Fruit fly (Drosophila melanogaster) whole organism, wandering third instar larva: Measurements from ENCODE around the gene Blimp-1.

ENCODE experiments used
- Abd-B ChIP-seq: fragments of >200 bp; optimal IDR thresholded peaks from 2 replicates; lab custom pipeline; 2017; ENCODE audit warnings: missing biosample characterization, missing genetic modification characterization
- CG32264 ChIP-seq: fragments of 200-800 bp; sonication (Bioruptor generic); optimal IDR thresholded peaks from 2 replicates; lab custom pipeline; 2016; ENCODE audit warnings: missing biosample characterization, missing genetic modification characterization
- CG9705 ChIP-seq: fragments of 200-800 bp; sonication (Bioruptor generic); optimal IDR thresholded peaks from 2 replicates; lab custom pipeline; 2018; ENCODE audit warnings: missing biosample characterization, mild to moderate bottlenecking, missing genetic modification characterization
- CrebA ChIP-seq: fragments of 200-800 bp; sonication (Bioruptor generic); optimal IDR thresholded peaks from 2 replicates; lab custom pipeline; 2016; ENCODE audit warnings: missing biosample characterization, mild to moderate bottlenecking, missing genetic modification characterization, borderline replicate concordance
- Dfd ChIP-seq: fragments of >200 bp; optimal IDR thresholded peaks from 2 replicates; lab custom pipeline; 2017; ENCODE audit warnings: missing biosample characterization, missing genetic modification characterization
- Dif ChIP-seq: fragments of 200-275, 200-300 bp; sonication (Bioruptor generic); optimal IDR thresholded peaks from 2 replicates; lab custom pipeline; 2018; ENCODE audit warnings: missing biosample characterization, missing genetic modification characterization; ENCODE audit not compliant: partially characterized antibody
- GATAd ChIP-seq: sonication (Bioruptor generic); optimal IDR thresholded peaks from 2 replicates; lab custom pipeline; 2016; ENCODE audit warnings: missing biosample characterization, missing genetic modification characterization
- HLH106 ChIP-seq: fragments of 200-800 bp; optimal IDR thresholded peaks from 3 replicates; lab custom pipeline; 2019; ENCODE audit warnings: missing biosample characterization, mild to moderate bottlenecking, missing genetic modification characterization, moderate library complexity
- Hnf4 ChIP-seq: fragments of 200-800 bp; sonication (Bioruptor generic); optimal IDR thresholded peaks from 2 replicates; lab custom pipeline; 2016; ENCODE audit warnings: missing biosample characterization, mild to moderate bottlenecking, missing genetic modification characterization
- Hr78 ChIP-seq: fragments of >200 bp; optimal IDR thresholded peaks from 2 replicates; lab custom pipeline; 2017; ENCODE audit warnings: missing biosample characterization, missing genetic modification characterization
- Hr83 ChIP-seq: fragments of 200-300 bp; sonication (Bioruptor generic); optimal IDR thresholded peaks from 2 replicates; lab custom pipeline; 2016; ENCODE audit warnings: missing biosample characterization, mild to moderate bottlenecking, missing genetic modification characterization, moderate library complexity; ENCODE audit not compliant: poor library complexity, severe bottlenecking
- Jra ChIP-seq: sonication (Bioruptor generic); optimal IDR thresholded peaks from 2 replicates; lab custom pipeline; 2016; ENCODE audit warnings: missing biosample characterization, missing genetic modification characterization
- Mio ChIP-seq: sonication (Bioruptor generic); optimal IDR thresholded peaks from 2 replicates; lab custom pipeline; 2016; ENCODE audit warnings: missing biosample characterization, missing genetic modification characterization
- Myc ChIP-seq: fragments of >200 bp; optimal IDR thresholded peaks from 2 replicates; lab custom pipeline; 2017
- N ChIP-seq: fragments of >200 bp; optimal IDR thresholded peaks from 2 replicates; lab custom pipeline; 2018; ENCODE audit warnings: missing biosample characterization, missing external identifiers, missing genetic modification characterization
- OdsH ChIP-seq: fragments of 200-800 bp; sonication (Bioruptor generic); optimal IDR thresholded peaks from 2 replicates; lab custom pipeline; 2016; ENCODE audit warnings: missing biosample characterization, mild to moderate bottlenecking, missing genetic modification characterization
- Rel ChIP-seq, 2 experiments: fragments of 200-800 bp; sonication (Bioruptor generic) in 1 of 2; optimal IDR thresholded peaks; 2 replicates in 1 of 2; 3 replicates in 1 of 2; lab custom pipeline; 2016 to 2019; ENCODE audit warnings: mild to moderate bottlenecking in 2 of 2, missing biosample characterization in 2 of 2, missing genetic modification characterization in 2 of 2, moderate library complexity in 1 of 2
- Sp1 ChIP-seq: fragments of 200-800 bp; sonication (Bioruptor generic); optimal IDR thresholded peaks from 3 replicates; lab custom pipeline; 2019; ENCODE audit warnings: missing biosample characterization, mild to moderate bottlenecking, missing genetic modification characterization, moderate library complexity
- Vsx2 ChIP-seq: fragments of 200-300, 225-300 bp; sonication (Bioruptor generic); optimal IDR thresholded peaks from 2 replicates; lab custom pipeline; 2018; ENCODE audit warnings: missing biosample characterization, missing genetic modification characterization; ENCODE audit not compliant: partially characterized antibody
- br ChIP-seq: fragments of 200-800 bp; sonication (Bioruptor generic); optimal IDR thresholded peaks from 2 replicates; lab custom pipeline; 2016; ENCODE audit warnings: missing biosample characterization, missing genetic modification characterization
- brk ChIP-seq: fragments of 200-800 bp; sonication (Bioruptor generic); optimal IDR thresholded peaks from 2 replicates; lab custom pipeline; 2016; ENCODE audit warnings: missing biosample characterization, mild to moderate bottlenecking, missing genetic modification characterization
- dl ChIP-seq, 2 experiments: fragments of 175-275, 200-275 bp in 1 of 2; fragments of 200-275 bp in 1 of 2; sonication (Bioruptor generic); optimal IDR thresholded peaks; lab custom pipeline; 2018; ENCODE audit warnings: mild to moderate bottlenecking in 2 of 2, missing biosample characterization in 2 of 2, missing genetic modification characterization in 2 of 2, moderate library complexity in 2 of 2; ENCODE audit not compliant: partially characterized antibody in 2 of 2, insufficient read depth in 1 of 2
- dmrt93B ChIP-seq: fragments of 200-800 bp; sonication (Bioruptor generic); optimal IDR thresholded peaks from 2 replicates; lab custom pipeline; 2018; ENCODE audit warnings: missing biosample characterization, mild to moderate bottlenecking, missing genetic modification characterization
- dsf ChIP-seq: sonication (Bioruptor generic); optimal IDR thresholded peaks from 2 replicates; lab custom pipeline; 2016; ENCODE audit warnings: missing biosample characterization, missing genetic modification characterization, borderline replicate concordance
- ey ChIP-seq: fragments of 200-800 bp; sonication (Bioruptor generic); optimal IDR thresholded peaks from 2 replicates; lab custom pipeline; 2016; ENCODE audit warnings: missing biosample characterization, missing genetic modification characterization
- foxo ChIP-seq, 2 experiments: fragments of 200-800 bp; sonication (Bioruptor generic); optimal IDR thresholded peaks; 2 replicates in 1 of 2; 3 replicates in 1 of 2; lab custom pipeline; 2016 to 2017; ENCODE audit warnings: missing biosample characterization in 2 of 2, missing genetic modification characterization in 2 of 2
- fru ChIP-seq: fragments of 200-800 bp; sonication (Bioruptor generic); optimal IDR thresholded peaks from 3 replicates; lab custom pipeline; 2016; ENCODE audit warnings: missing biosample characterization, mild to moderate bottlenecking, missing genetic modification characterization
- h ChIP-seq: fragments of 200-800 bp; sonication (Bioruptor generic); optimal IDR thresholded peaks from 3 replicates; lab custom pipeline; 2016; ENCODE audit warnings: missing biosample characterization, mild to moderate bottlenecking, missing genetic modification characterization
- jim ChIP-seq: fragments of 175-275, 200-325 bp; sonication (Bioruptor generic); optimal IDR thresholded peaks from 2 replicates; lab custom pipeline; 2016; ENCODE audit warnings: missing biosample characterization, mild to moderate bottlenecking, missing genetic modification characterization
- lola ChIP-seq: fragments of >200 bp; optimal IDR thresholded peaks from 2 replicates; lab custom pipeline; 2017; ENCODE audit warnings: missing biosample characterization, missing genetic modification characterization
- pan ChIP-seq: fragments of >200 bp; optimal IDR thresholded peaks from 2 replicates; lab custom pipeline; 2017
- psq ChIP-seq: fragments of 200-800 bp; sonication (Bioruptor generic); optimal IDR thresholded peaks from 3 replicates; lab custom pipeline; 2017; ENCODE audit warnings: missing biosample characterization, mild to moderate bottlenecking, missing genetic modification characterization, moderate library complexity
- rgr ChIP-seq: fragments of 200-800 bp; sonication (Bioruptor generic); optimal IDR thresholded peaks from 3 replicates; lab custom pipeline; 2016; ENCODE audit warnings: missing biosample characterization, mild to moderate bottlenecking, missing genetic modification characterization
- sage ChIP-seq: fragments of 200-800 bp; sonication (Bioruptor generic); optimal IDR thresholded peaks from 2 replicates; lab custom pipeline; 2016; ENCODE audit warnings: missing biosample characterization, mild to moderate bottlenecking, missing genetic modification characterization
- sv ChIP-seq: fragments of 200-800 bp; sonication (Bioruptor generic); optimal IDR thresholded peaks from 3 replicates; lab custom pipeline; 2016; ENCODE audit warnings: missing biosample characterization, missing genetic modification characterization
- tai ChIP-seq: sonication (Bioruptor generic); optimal IDR thresholded peaks from 2 replicates; lab custom pipeline; 2016; ENCODE audit warnings: missing biosample characterization, missing genetic modification characterization
- usp ChIP-seq: fragments of >200 bp; optimal IDR thresholded peaks from 2 replicates; lab custom pipeline; 2017; ENCODE audit warnings: missing biosample characterization, missing genetic modification characterization
- woc ChIP-seq: sonication (Bioruptor generic); optimal IDR thresholded peaks from 2 replicates; lab custom pipeline; 2016; ENCODE audit warnings: missing biosample characterization, mild to moderate bottlenecking, missing genetic modification characterization

Blimp-1 gene

dm6 chr3L:5634188-5634894, 3.6 kb downstream of the Blimp-1 start:
- TF ChIP-seq Dif (GFP tag; lab: Kevin White, UChicago) (peak; percentile 27), rgr (GFP tag; lab: Kevin White, UChicago) (no peak), Dfd (peak; percentile 66), psq (GFP tag; lab: Kevin White, UChicago) (peak; percentile 78), dl (GFP tag; optimal IDR thresholded peaks at IDR 0.05; lab: Kevin White, UChicago; ENCODE audit: insufficient read depth in 1 of 2, partially characterized antibody in 2 of 2) (peak in 1 of 2 experiments; percentile 26)

dm6 chr3L:5635237-5636025, 4.6 kb downstream of the Blimp-1 start:
- no peak for TF ChIP-seq tai
- TF ChIP-seq ey: no peak
- TF ChIP-seq foxo (GFP tag; optimal IDR thresholded peaks at IDR 0.05; lab: Kevin White, UChicago): peak in 1 of 2 experiments; percentile 4
- no peak for TF ChIP-seq rgr (GFP tag; lab: Kevin White, UChicago)
- peak; percentile 4 for TF ChIP-seq fru (GFP tag; lab: Kevin White, UChicago)
- TF ChIP-seq sage (GFP tag; lab: Kevin White, UChicago): no peak
- no peak for TF ChIP-seq Vsx2 (GFP tag; lab: Kevin White, UChicago)
- TF ChIP-seq CG9705: no peak
- TF ChIP-seq, all 38 proteins: peak for 2

DNA sequence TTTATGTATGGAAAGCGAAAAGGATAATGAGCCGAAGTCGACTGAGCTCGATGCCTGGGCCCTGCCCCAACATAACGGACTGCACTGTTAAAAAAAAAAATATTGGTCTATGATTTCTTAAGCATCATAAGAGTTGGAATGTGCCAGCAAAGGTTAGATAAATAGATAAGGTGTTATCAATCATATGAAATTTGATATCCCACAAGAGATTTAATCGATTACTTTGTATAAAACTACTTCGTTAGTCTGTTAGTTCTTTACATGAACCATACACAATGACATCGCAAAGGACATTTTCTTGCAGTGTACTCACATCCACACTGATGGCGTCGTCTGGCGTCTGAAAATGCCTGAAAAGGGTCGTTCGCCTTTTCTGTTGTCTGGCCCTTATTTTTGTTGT, 6.7 kb downstream of the Blimp-1 start:
- TF ChIP-seq N (GFP tag; lab: Kevin White, UChicago): no peak
- TF ChIP-seq Rel (GFP tag; optimal IDR thresholded peaks at IDR 0.05; lab: Kevin White, UChicago): no peak
- no peak for TF ChIP-seq Rel (tag; optimal IDR thresholded peaks at IDR 0.05; lab: Kevin White, UChicago)
- TF ChIP-seq sage (GFP tag; lab: Kevin White, UChicago): no peak
- no peak for TF ChIP-seq lola (GFP tag; lab: Kevin White, UChicago)
- no peak for TF ChIP-seq usp
- no peak for TF ChIP-seq Hnf4 (GFP tag; lab: Kevin White, UChicago)
- no peak for TF ChIP-seq Mio (GFP tag; lab: Kevin White, UChicago)
- no peak for TF ChIP-seq Abd-B (GFP tag; lab: Kevin White, UChicago)
- TF ChIP-seq Jra: no peak
- TF ChIP-seq jim: no peak
- peak; percentile 58 for TF ChIP-seq h (GFP tag; lab: Kevin White, UChicago)
- no peak for TF ChIP-seq pan
- TF ChIP-seq CG32264 (GFP tag; lab: Kevin White, UChicago): no peak
- TF ChIP-seq tai: no peak
- TF ChIP-seq Vsx2 (GFP tag; lab: Kevin White, UChicago): no peak
- no peak for TF ChIP-seq GATAd
- TF ChIP-seq Dif (GFP tag; lab: Kevin White, UChicago): no peak
- peak; percentile 10 for TF ChIP-seq dmrt93B (GFP tag; lab: Kevin White, UChicago)
- no peak for TF ChIP-seq sv (GFP tag; lab: Kevin White, UChicago)
- TF ChIP-seq psq (GFP tag; lab: Kevin White, UChicago): peak; percentile 48
- peak; percentile 65 for TF ChIP-seq fru (GFP tag; lab: Kevin White, UChicago)
- no peak for TF ChIP-seq Myc (lab: Kevin White, UChicago)
- no peak for TF ChIP-seq dl (GFP tag; optimal IDR thresholded peaks at IDR 0.05; lab: Kevin White, UChicago; ENCODE audit: insufficient read depth in 1 of 2, partially characterized antibody in 2 of 2)
- peak; percentile 54 for TF ChIP-seq ey
- TF ChIP-seq Dfd: no peak
- no peak for TF ChIP-seq Hr78
- no peak for TF ChIP-seq dsf (GFP tag; lab: Kevin White, UChicago)
- peak; percentile 58 for TF ChIP-seq HLH106 (tag; lab: Kevin White, UChicago)
- TF ChIP-seq CG9705: peak; percentile 25
- TF ChIP-seq foxo (GFP tag; optimal IDR thresholded peaks at IDR 0.05; lab: Kevin White, UChicago): peak in 1 of 2 experiments; percentile 61
- TF ChIP-seq Sp1 (GFP tag; lab: Kevin White, UChicago): peak; percentile 63
- no peak for TF ChIP-seq CrebA (GFP tag; lab: Kevin White, UChicago)
- TF ChIP-seq br: peak; percentile 31
- no peak for TF ChIP-seq Hr83 (GFP tag; lab: Kevin White, UChicago)
- TF ChIP-seq woc (GFP tag; lab: Kevin White, UChicago): no peak
- peak; percentile 43 for TF ChIP-seq OdsH (GFP tag; lab: Kevin White, UChicago)
- TF ChIP-seq rgr (GFP tag; lab: Kevin White, UChicago): peak; percentile 43
- TF ChIP-seq brk: no peak
- TF ChIP-seq, all 38 proteins: peak for 12
